Fruit fly (Drosophila melanogaster): ENCODE measurements around the gene CG15533.

The CG15533 gene

dm6 chr3R:30453236-30453635, 24.6 kb downstream of the CG15533 start:
- no peak for TF ChIP-seq CG9609 (GFP tag; optimal IDR thresholded peaks at IDR 0.05)
- TF ChIP-seq MTF-1 (GFP tag; optimal IDR thresholded peaks at IDR 0.05; ENCODE audit: borderline replicate concordance) = no peak
- TF ChIP-seq Pdp1 (GFP tag; optimal IDR thresholded peaks at IDR 0.05) = peak in 1 of 2 experiments; percentile 60
- peak; percentile 55 for TF ChIP-seq mirr (GFP tag; optimal IDR thresholded peaks at IDR 0.05)
- peak; percentile 74 for TF ChIP-seq exex (tag; optimal IDR thresholded peaks at IDR 0.05)

dm6 chr3R:30454442-30454841, 25.8 kb downstream of the CG15533 start:
- peak; percentile 26 to 56 for TF ChIP-seq Trl (optimal IDR thresholded peaks at IDR 0.05)
- TF ChIP-seq Trl (GFP tag; optimal IDR thresholded peaks at IDR 0.05) = no peak
- no peak for TF ChIP-seq CG10274 (GFP tag; optimal IDR thresholded peaks at IDR 0.05)
- peak; percentile 39 for TF ChIP-seq CG12769 (tag; optimal IDR thresholded peaks at IDR 0.05)
- TF ChIP-seq ken (GFP tag; IDR thresholded peaks at IDR 0.05) = no peak
- TF ChIP-seq tap (tag; optimal IDR thresholded peaks at IDR 0.05) = no peak
- no peak for TF ChIP-seq B-H1 (GFP tag; IDR thresholded peaks at IDR 0.05)
- peak; percentile 91 for TF ChIP-seq CG7987 (GFP tag; optimal IDR thresholded peaks at IDR 0.05)
- TF ChIP-seq lbe (GFP tag; optimal IDR thresholded peaks at IDR 0.05) = peak; percentile 84
- TF ChIP-seq CG14441 (GFP tag; IDR thresholded peaks at IDR 0.05) = no peak
- no peak for TF ChIP-seq CG3065 (GFP tag; optimal IDR thresholded peaks at IDR 0.05)
- no peak for TF ChIP-seq Sry-δ (GFP tag; optimal IDR thresholded peaks at IDR 0.05)
- peak; percentile 39 for TF ChIP-seq Med (GFP tag)
- no peak for TF ChIP-seq CG4328 (GFP tag; optimal IDR thresholded peaks at IDR 0.05)
- no peak for TF ChIP-seq twi (tag; optimal IDR thresholded peaks at IDR 0.05)
- TF ChIP-seq fd102C (GFP tag; optimal IDR thresholded peaks at IDR 0.05) = no peak
- peak in 1 of 2 experiments; percentile 1 for TF ChIP-seq Pdp1 (GFP tag; optimal IDR thresholded peaks at IDR 0.05)
- 0 out of 3 replicates have a peak, but pooled peaks have one; percentile 15 for TF ChIP-seq CG34224 (GFP tag; IDR thresholded peaks at IDR 0.05; ENCODE audit: partially characterized antibody)
- TF ChIP-seq CG15479 (GFP tag; optimal IDR thresholded peaks at IDR 0.05) = no peak
- TF ChIP-seq so (GFP tag; IDR thresholded peaks at IDR 0.05) = peak; percentile 84; the same call in 2 of the 3 replicates
- TF ChIP-seq CG9876 (GFP tag; optimal IDR thresholded peaks at IDR 0.05) = no peak
- no peak for TF ChIP-seq cato (GFP tag; optimal IDR thresholded peaks at IDR 0.05; ENCODE audit: borderline replicate concordance)
- TF ChIP-seq ind (GFP tag; optimal IDR thresholded peaks at IDR 0.05) = no peak
- no peak for TF ChIP-seq nom (GFP tag; optimal IDR thresholded peaks at IDR 0.05)
- no peak for TF ChIP-seq ato (GFP tag; IDR thresholded peaks at IDR 0.05; ENCODE audit: partially characterized antibody)
- TF ChIP-seq CG10209 (GFP tag; optimal IDR thresholded peaks at IDR 0.05) = no peak
- TF ChIP-seq B-H2 (GFP tag; optimal IDR thresholded peaks at IDR 0.05) = no peak
- TF ChIP-seq CG14667 (GFP tag; IDR thresholded peaks at IDR 0.05) = no peak
- no peak for TF ChIP-seq stc (GFP tag; IDR thresholded peaks at IDR 0.05)
- TF ChIP-seq wor (GFP tag; IDR thresholded peaks at IDR 0.05) = no peak
- no peak for TF ChIP-seq HLH4C (GFP tag; IDR thresholded peaks at IDR 0.05; ENCODE audit: partially characterized antibody)
- TF ChIP-seq sd (tag; optimal IDR thresholded peaks at IDR 0.05) = peak; percentile 53
- TF ChIP-seq Awh (GFP tag; IDR thresholded peaks at IDR 0.05) = 0 out of 2 replicates have a peak, but pooled peaks have one; percentile 31
- TF ChIP-seq Ptx1 (GFP tag; IDR thresholded peaks at IDR 0.05) = 0 out of 2 replicates have a peak, but pooled peaks have one; percentile 5
- no peak for TF ChIP-seq C15 (GFP tag; IDR thresholded peaks at IDR 0.05)
- TF ChIP-seq pan (optimal IDR thresholded peaks at IDR 0.05) = no peak
- no peak for TF ChIP-seq pan (GFP tag; optimal IDR thresholded peaks at IDR 0.05 in 1 of 2, IDR thresholded peaks at IDR 0.05 in 1 of 2)
- TF ChIP-seq CG12104 (GFP tag; optimal IDR thresholded peaks at IDR 0.05) = no peak
- TF ChIP-seq sens (GFP tag) = peak; percentile 7
- TF ChIP-seq nau (GFP tag; optimal IDR thresholded peaks at IDR 0.05) = peak; percentile 3
- no peak for TF ChIP-seq Bdp1 (GFP tag; optimal IDR thresholded peaks at IDR 0.05)
- no peak for TF ChIP-seq CG14965 (GFP tag; optimal IDR thresholded peaks at IDR 0.05; ENCODE audit: borderline replicate concordance)
- TF ChIP-seq pros (GFP tag; optimal IDR thresholded peaks at IDR 0.05) = no peak
- TF ChIP-seq CG30403 (GFP tag; optimal IDR thresholded peaks at IDR 0.05) = no peak
- no peak for TF ChIP-seq vvl (GFP tag; IDR thresholded peaks at IDR 0.05)
- TF ChIP-seq CG7372 (GFP tag; IDR thresholded peaks at IDR 0.05) = peak; percentile 67

Measured in whole organism, embryonic.